Worm (Caenorhabditis elegans) whole organism, L3 larva: ENCODE data around the gene emc-5.
A peak's percentile ranks its signal among the peaks of the same experiment; 100 is the strongest.

Experiments used
- ama-1 ChIP-seq: fragments of 150-350 bp; optimal IDR thresholded peaks from 2 replicates; lab custom pipeline; 2018
- elt-3 ChIP-seq, 3 experiments: fragments of 150-350 bp in 1 of 3; sonication (generic microtip) in 2 of 3; optimal IDR thresholded peaks; 2 replicates in 2 of 3; 4 replicates in 1 of 3; lab custom pipeline; 2014 to 2017; ENCODE audit warnings: missing biosample characterization in 3 of 3, missing genetic modification characterization in 3 of 3
- lin-15B ChIP-seq: fragments of 150-350 bp; optimal IDR thresholded peaks from 2 replicates; lab custom pipeline; 2014; ENCODE audit warnings: missing biosample characterization, missing genetic modification characterization
- nhr-237 ChIP-seq: fragments of 150-350 bp; optimal IDR thresholded peaks from 2 replicates; lab custom pipeline; 2014; ENCODE audit warnings: missing biosample characterization, missing genetic modification characterization
- nhr-76 ChIP-seq: fragments of 150-350 bp; sonication (generic microtip); optimal IDR thresholded peaks from 5 replicates; lab custom pipeline; 2014; ENCODE audit warnings: missing biosample characterization, missing genetic modification characterization
- unc-62 ChIP-seq: fragments of 150-350 bp; sonication (generic microtip); optimal IDR thresholded peaks from 4 replicates; lab custom pipeline; 2014; ENCODE audit warnings: missing biosample characterization, missing genetic modification reagents, missing genetic modification characterization
- ztf-4 ChIP-seq: fragments of 150-350 bp; optimal IDR thresholded peaks from 2 replicates; lab custom pipeline; 2014; ENCODE audit warnings: missing biosample characterization, missing genetic modification characterization

DNA sequence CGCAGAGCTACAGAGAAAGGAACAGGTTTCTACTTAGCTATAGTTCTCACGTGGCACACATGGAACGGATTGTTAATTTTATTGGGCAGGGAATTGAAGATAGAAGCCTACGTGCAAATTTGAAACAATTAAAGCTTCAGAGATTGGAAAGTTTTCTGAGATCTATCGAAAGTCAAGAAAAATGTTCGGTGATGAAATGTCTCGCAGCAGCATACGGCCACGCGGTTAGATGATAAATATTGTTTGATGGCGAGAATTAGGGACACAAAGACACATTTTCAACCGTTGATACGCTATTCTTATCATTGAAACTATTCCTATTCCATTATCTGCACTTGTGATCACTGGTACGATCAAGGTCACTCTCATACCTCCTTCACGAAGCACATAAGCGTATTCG is 24.0 kb upstream of the emc-5 start:
- TF ChIP-seq nhr-237 (tag; lab: Kevin White, UChicago) (no peak), ztf-4 (tag; lab: Kevin White, UChicago) (no peak), lin-15B (no peak), nhr-76 (tag; lab: Kevin White, UChicago) (no peak), unc-62 (GFP tag; lab: Kevin White, UChicago) (no peak), elt-3 (tag; optimal IDR thresholded peaks at IDR 0.05; lab: Kevin White, UChicago) (peak; percentile 24 to 86 (median 76)), ama-1 (lab: Kevin White, UChicago) (no peak)
